Fruit fly (Drosophila melanogaster): ENCODE measurements around the gene Nmd3.

Gene Nmd3

DNA sequence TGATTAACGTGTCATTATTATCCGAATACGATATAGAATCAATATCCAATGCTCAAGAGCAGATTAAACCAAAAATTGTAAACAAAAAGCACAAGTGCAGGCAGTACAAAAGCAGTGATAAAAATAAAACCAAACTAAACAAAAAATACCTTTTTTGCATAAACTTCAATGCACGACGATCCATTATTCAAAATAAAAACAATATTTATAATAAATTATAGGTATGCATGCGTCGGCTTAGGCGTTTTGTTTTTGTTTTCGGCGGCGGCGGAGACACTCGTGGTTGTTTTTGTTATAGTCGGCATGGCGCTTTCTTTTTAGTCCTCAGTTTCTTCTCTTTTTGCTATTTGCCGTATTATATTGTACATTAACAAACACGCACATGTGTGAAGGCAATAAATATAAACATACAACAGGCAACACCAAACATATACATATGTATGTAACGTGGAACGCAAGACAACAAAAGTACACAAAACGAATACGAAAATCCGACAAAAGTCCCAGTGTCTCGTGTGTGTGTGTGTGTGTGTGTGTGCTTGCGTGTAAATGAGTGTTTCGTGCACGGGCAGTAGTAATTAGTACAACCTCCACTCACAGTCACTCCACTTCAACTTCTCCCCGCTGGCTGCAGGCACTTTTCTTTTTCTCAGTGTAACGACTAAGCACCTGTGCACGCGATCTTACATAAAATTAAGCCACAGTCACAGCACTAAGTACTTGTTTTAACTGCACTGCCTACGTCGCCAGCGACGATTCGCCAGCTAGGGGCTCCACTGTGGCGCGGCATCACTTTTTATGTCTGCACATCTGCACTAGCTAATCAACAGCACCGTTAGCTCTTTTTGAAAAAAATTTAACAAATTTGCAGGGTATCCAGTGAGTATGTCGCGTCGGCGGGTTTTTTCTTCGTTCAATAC, 48.3 kb downstream of the Nmd3 start (continued):
- TF ChIP-seq corto (GFP tag; optimal IDR thresholded peaks at IDR 0.05) (no peak), fd102C (GFP tag; optimal IDR thresholded peaks at IDR 0.05) (no peak), Abd-B (GFP tag; optimal IDR thresholded peaks at IDR 0.05) (peak; percentile 44), YL-1 (GFP tag; optimal IDR thresholded peaks at IDR 0.05) (no peak), CG10565 (GFP tag; optimal IDR thresholded peaks at IDR 0.05) (no peak), Blimp-1 (GFP tag; optimal IDR thresholded peaks at IDR 0.05) (peak; percentile 13), CG12071 (GFP tag; optimal IDR thresholded peaks at IDR 0.05) (no peak), usp (GFP tag; optimal IDR thresholded peaks at IDR 0.05) (no peak), trem (tag; optimal IDR thresholded peaks at IDR 0.05) (no peak), CG17802 (tag; optimal IDR thresholded peaks at IDR 0.05) (peak; percentile 0), CG33213 (GFP tag; optimal IDR thresholded peaks at IDR 0.05) (no peak), CG8765 (GFP tag; IDR thresholded peaks at IDR 0.05) (no peak; the same call in 1 of the 2 replicates), gcm2 (GFP tag; optimal IDR thresholded peaks at IDR 0.05) (no peak), CG14667 (GFP tag; IDR thresholded peaks at IDR 0.05) (no peak), CG7987 (GFP tag; optimal IDR thresholded peaks at IDR 0.05) (no peak), CG13123 (GFP tag; optimal IDR thresholded peaks at IDR 0.05) (no peak), dm (GFP tag; optimal IDR thresholded peaks at IDR 0.05) (no peak), CG12659 (GFP tag; optimal IDR thresholded peaks at IDR 0.05) (no peak), CG5180 (GFP tag; optimal IDR thresholded peaks at IDR 0.05) (no peak), Rx (GFP tag; IDR thresholded peaks at IDR 0.05) (peak; percentile 27; the same call in 1 of the 2 replicates), CG32772 (GFP tag; IDR thresholded peaks at IDR 0.05) (peak; percentile 42; the same call in 1 of the 2 replicates), dmrt99B (tag; optimal IDR thresholded peaks at IDR 0.05) (peak; percentile 46), ken (GFP tag; IDR thresholded peaks at IDR 0.05) (0 out of 3 replicates have a peak, but pooled peaks have one; percentile 39), fd64A (GFP tag; optimal IDR thresholded peaks at IDR 0.05) (no peak), Vsx1 (GFP tag; optimal IDR thresholded peaks at IDR 0.05) (peak; percentile 85), mld (GFP tag; IDR thresholded peaks at IDR 0.05; ENCODE audit: partially characterized antibody) (no peak), CG14710 (tag; optimal IDR thresholded peaks at IDR 0.05) (no peak), gfzf (GFP tag; optimal IDR thresholded peaks at IDR 0.05) (no peak), CrebB (tag; optimal IDR thresholded peaks at IDR 0.05) (no peak), btn (GFP tag; optimal IDR thresholded peaks at IDR 0.05) (no peak), CG3281 (GFP tag; optimal IDR thresholded peaks at IDR 0.05) (peak; percentile 30), Tbp (GFP tag; optimal IDR thresholded peaks at IDR 0.05) (no peak), odd (GFP tag; optimal IDR thresholded peaks at IDR 0.05) (no peak), Awh (GFP tag; IDR thresholded peaks at IDR 0.05) (0 out of 2 replicates have a peak, but pooled peaks have one; percentile 21), Bdp1 (GFP tag; optimal IDR thresholded peaks at IDR 0.05) (no peak), Hmr (GFP tag; optimal IDR thresholded peaks at IDR 0.05) (peak; percentile 50), CG1832 (GFP tag; optimal IDR thresholded peaks at IDR 0.05) (no peak), CG3838 (GFP tag; optimal IDR thresholded peaks at IDR 0.05) (no peak), CG13894 (tag; optimal IDR thresholded peaks at IDR 0.05) (no peak), CG4360 (GFP tag; IDR thresholded peaks at IDR 0.05) (no peak), ab (GFP tag; optimal IDR thresholded peaks at IDR 0.05) (peak; percentile 33), ro (GFP tag; IDR thresholded peaks at IDR 0.05) (no peak), caup (GFP tag; optimal IDR thresholded peaks at IDR 0.05; ENCODE audit: severe bottlenecking) (no peak), CG1792 (GFP tag; optimal IDR thresholded peaks at IDR 0.05) (peak; percentile 17), salm (tag; optimal IDR thresholded peaks at IDR 0.05) (no peak), org-1 (GFP tag; optimal IDR thresholded peaks at IDR 0.05) (peak; percentile 1), pan (optimal IDR thresholded peaks at IDR 0.05) (no peak), pan (GFP tag; optimal IDR thresholded peaks at IDR 0.05 in 1 of 2, IDR thresholded peaks at IDR 0.05 in 1 of 2) (peak in 1 of 2 experiments; percentile 66)

All from whole organism, embryonic.